Fruit fly (Drosophila melanogaster): ENCODE data around the gene SWIP.

SWIP gene

DNA sequence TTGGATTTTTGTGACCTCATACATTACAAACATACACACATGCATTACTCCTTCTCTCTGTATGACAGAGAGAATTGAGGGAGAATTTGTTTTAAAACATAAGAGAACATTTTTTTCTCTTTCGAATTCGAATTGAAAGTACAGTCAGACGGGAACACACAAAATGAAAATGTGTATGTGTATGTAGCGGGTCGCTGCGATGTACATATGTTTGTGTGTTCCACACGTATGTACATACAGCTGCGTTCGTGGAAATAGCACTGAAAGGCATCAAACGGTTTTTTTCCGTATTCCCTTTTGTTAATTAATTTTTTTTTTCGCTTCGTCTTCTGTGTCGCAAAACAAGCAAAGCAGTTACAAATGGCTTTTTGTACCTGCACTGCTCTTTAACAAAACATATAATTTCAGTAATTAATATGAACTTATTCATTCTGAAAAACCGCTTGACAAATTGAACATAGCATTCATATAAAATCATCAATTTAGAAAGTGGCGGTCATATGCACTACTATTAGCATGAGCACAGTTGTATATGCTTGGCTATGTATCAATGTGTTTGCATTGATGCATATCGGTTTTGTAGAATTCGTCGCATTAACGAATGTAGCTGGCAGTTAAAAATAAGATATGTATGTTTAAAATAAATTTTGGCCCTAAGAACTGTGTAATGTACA is 19.2 kb downstream of the SWIP start (continued):
- TF ChIP-seq CG9215 (GFP tag; IDR thresholded peaks at IDR 0.05) (peak; percentile 91), CG17361 (GFP tag; IDR thresholded peaks at IDR 0.05) (peak; percentile 98), oc (tag; optimal IDR thresholded peaks at IDR 0.05) (peak; percentile 91), CG13123 (GFP tag; optimal IDR thresholded peaks at IDR 0.05) (peak; percentile 88), E2f2 (GFP tag; IDR thresholded peaks at IDR 0.05) (peak; percentile 77), CG4282 (GFP tag; optimal IDR thresholded peaks at IDR 0.05) (peak; percentile 70), gem (tag; optimal IDR thresholded peaks at IDR 0.05) (peak; percentile 98), HLH3B (GFP tag; IDR thresholded peaks at IDR 0.05) (peak; percentile 88), vfl (GFP tag; optimal IDR thresholded peaks at IDR 0.05) (peak; percentile 93), repo (GFP tag; optimal IDR thresholded peaks at IDR 0.05) (peak; percentile 93), CG6683 (GFP tag; optimal IDR thresholded peaks at IDR 0.05) (peak; percentile 90), kni (GFP tag; optimal IDR thresholded peaks at IDR 0.05) (peak; percentile 94), GATAe (GFP tag; conservative IDR thresholded peaks at IDR 0.05) (peak; percentile 60), CG7271 (tag; optimal IDR thresholded peaks at IDR 0.05) (peak; percentile 75), trem (tag; optimal IDR thresholded peaks at IDR 0.05) (peak; percentile 89), CG15514 (GFP tag; optimal IDR thresholded peaks at IDR 0.05) (peak; percentile 89), CG43689 (GFP tag; IDR thresholded peaks at IDR 0.05) (no peak; the same call in 1 of the 2 replicates), Nf-YC (tag; optimal IDR thresholded peaks at IDR 0.05) (peak; percentile 89), tll (GFP tag; optimal IDR thresholded peaks at IDR 0.05) (peak in 1 of 2 experiments; percentile 48), CG1603 (tag; optimal IDR thresholded peaks at IDR 0.05) (peak; percentile 89), CG2129 (GFP tag; IDR thresholded peaks at IDR 0.05; ENCODE audit: partially characterized antibody) (no peak), CG14667 (GFP tag; IDR thresholded peaks at IDR 0.05) (peak; percentile 85), CG3065 (GFP tag; optimal IDR thresholded peaks at IDR 0.05) (peak; percentile 90), CG6175 (GFP tag; IDR thresholded peaks at IDR 0.05) (peak; percentile 78; the same call in 2 of the 3 replicates), CG3847 (GFP tag; IDR thresholded peaks at IDR 0.05) (peak; percentile 93), CG9727 (GFP tag; optimal IDR thresholded peaks at IDR 0.05) (peak; percentile 98), CG31388 (GFP tag; optimal IDR thresholded peaks at IDR 0.05) (peak; percentile 73), Lpt (GFP tag; optimal IDR thresholded peaks at IDR 0.05) (no peak), insv (GFP tag; optimal IDR thresholded peaks at IDR 0.05) (peak; percentile 18 to 77), CG13424 (tag; optimal IDR thresholded peaks at IDR 0.05) (peak; percentile 98), ato (GFP tag; IDR thresholded peaks at IDR 0.05; ENCODE audit: partially characterized antibody) (no peak), stc (GFP tag; IDR thresholded peaks at IDR 0.05) (peak; percentile 91), ase (GFP tag; IDR thresholded peaks at IDR 0.05) (peak; percentile 84), CG12744 (GFP tag; optimal IDR thresholded peaks at IDR 0.05) (peak; percentile 91), CG8478 (optimal IDR thresholded peaks at IDR 0.05) (no peak), Six4 (GFP tag; optimal IDR thresholded peaks at IDR 0.05) (peak; percentile 92), CG1832 (GFP tag; optimal IDR thresholded peaks at IDR 0.05) (no peak), Ets65A (GFP tag) (peak; percentile 99), ash1 (GFP tag; optimal IDR thresholded peaks at IDR 0.05) (peak; percentile 87), CG11456 (GFP tag; IDR thresholded peaks at IDR 0.05) (peak; percentile 87), phol (tag; optimal IDR thresholded peaks at IDR 0.05) (peak; percentile 97), unpg (GFP tag; optimal IDR thresholded peaks at IDR 0.05) (peak; percentile 95), danr (GFP tag; IDR thresholded peaks at IDR 0.05) (peak; percentile 90), CG4854 (GFP tag; optimal IDR thresholded peaks at IDR 0.05) (peak; percentile 93), CG11560 (tag; IDR thresholded peaks at IDR 0.05) (no peak; the same call in 1 of the 3 replicates), tio (GFP tag; optimal IDR thresholded peaks at IDR 0.05) (peak; percentile 95), slp2 (GFP tag; optimal IDR thresholded peaks at IDR 0.05) (peak; percentile 95), hbn (GFP tag; IDR thresholded peaks at IDR 0.05; ENCODE audit: partially characterized antibody) (no peak), CG18262 (tag; optimal IDR thresholded peaks at IDR 0.05) (peak; percentile 98), nerfin-2 (GFP tag; IDR thresholded peaks at IDR 0.05; ENCODE audit: partially characterized antibody) (no peak)
